Worm (Caenorhabditis elegans) whole organism, L4 larva: ENCODE data around the gene F11A5.16.

Experiments
- R02D3.7 ChIP-seq: fragments of 150-350 bp; sonication (generic microtip); optimal IDR thresholded peaks from 3 replicates; lab custom pipeline; 2014; ENCODE audit warnings: missing biosample characterization, missing genetic modification characterization
- lir-3 ChIP-seq: sonication (generic microtip); optimal IDR thresholded peaks from 2 replicates; lab custom pipeline; 2016; ENCODE audit warnings: mild to moderate bottlenecking, missing genetic modification characterization, missing compliant biosample characterization
- nhr-76 ChIP-seq: fragments of 150-350 bp; optimal IDR thresholded peaks from 2 replicates; lab custom pipeline; 2014; ENCODE audit warnings: missing biosample characterization, missing genetic modification characterization
- unc-62 ChIP-seq, 3 experiments: fragments of 150-350 bp in 1 of 3; sonication (generic microtip); optimal IDR thresholded peaks in 2 of 3; peaks in 1 of 3; 1 replicate in 1 of 3; 2 replicates in 2 of 3; lab custom pipeline; 2014 to 2017; ENCODE audit warnings: missing biosample characterization in 3 of 3, missing genetic modification characterization in 3 of 3, missing genetic modification reagents in 3 of 3, missing genotype in 1 of 3

ce11 chrV:16195379-16195778, 15.4 kb upstream of the F11A5.16 start, which contains the start of gene rabr-3:
- TF ChIP-seq nhr-76 (tag; lab: Kevin White, UChicago) (no peak), R02D3.7 (tag; lab: Kevin White, UChicago) (no peak), unc-62 (GFP tag; optimal IDR thresholded peaks at IDR 0.05 in 1 of 2; lab: Kevin White, UChicago) (no peak), unc-62 (tag; optimal IDR thresholded peaks at IDR 0.05; lab: Kevin White, UChicago) (no peak), lir-3 (tag; lab: Kevin White, UChicago) (no peak)
